Fruit fly (Drosophila melanogaster) Kc167 (cell line): ENCODE results near the gene IRSp53.

Experiments used
- Myc ChIP-seq: fragments of >200 bp; optimal IDR thresholded peaks from 2 replicates; lab custom pipeline; 2017; ENCODE audit warnings: missing external identifiers
- Sin3A ChIP-seq: fragments of >200 bp; optimal IDR thresholded peaks from 2 replicates; lab custom pipeline; 2018; ENCODE audit warnings: missing external identifiers
- h ChIP-seq: fragments of >200 bp; optimal IDR thresholded peaks from 3 replicates; lab custom pipeline; 2018; ENCODE audit warnings: missing external identifiers
- insv ChIP-seq: fragments of >200 bp; optimal IDR thresholded peaks from 3 replicates; lab custom pipeline; 2018; ENCODE audit warnings: missing external identifiers
- psq ChIP-seq: fragments of >200 bp; optimal IDR thresholded peaks from 2 replicates; lab custom pipeline; 2017; ENCODE audit warnings: missing external identifiers
- ttk ChIP-seq: sonication (Bioruptor generic); optimal IDR thresholded peaks from 2 replicates; lab custom pipeline; 2017; ENCODE audit warnings: missing external identifiers

The IRSp53 gene

dm6 chr3L:11107935-11108334 lies 27.9 kb upstream of the IRSp53 start, which contains the start of gene CG12522:
Gene CG12522, plus strand, starts transcription at chr3L:11108235.
- TF ChIP-seq psq (lab: Kevin White, UChicago): no peak
- no peak for TF ChIP-seq insv (lab: Kevin White, UChicago)
- no peak for TF ChIP-seq Myc (lab: Kevin White, UChicago)
- no peak for TF ChIP-seq h (lab: Kevin White, UChicago)
- TF ChIP-seq Sin3A (lab: Kevin White, UChicago): no peak
- no peak for TF ChIP-seq ttk (lab: Kevin White, UChicago)

DNA sequence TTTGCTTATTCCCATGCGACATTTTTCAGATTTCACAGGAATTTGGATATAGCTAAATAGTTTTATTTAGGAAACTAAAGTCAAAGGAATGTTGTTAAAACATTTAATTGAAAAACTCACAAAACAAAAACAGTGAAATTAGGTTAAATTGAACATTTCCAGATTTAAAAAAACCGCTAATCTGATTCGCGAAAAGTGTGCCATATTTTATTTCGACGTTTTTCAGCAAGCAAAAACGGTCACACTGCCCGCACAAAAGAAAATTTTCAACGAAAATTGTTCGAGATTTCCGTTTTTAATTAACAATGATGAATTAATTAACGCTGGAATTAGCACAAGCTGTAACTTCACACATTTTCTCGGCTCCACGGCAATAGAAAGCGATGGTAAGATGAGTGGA lies 26.4 kb upstream of the IRSp53 start, which contains the start of the genes CG34012 and emei:
TSS of gene CG34012 (minus strand) at position 52 of the 400 bp plus-strand sequence.
TSS of gene emei (plus strand) at position 237 of the 400 bp plus-strand sequence.
- no peak for TF ChIP-seq insv (lab: Kevin White, UChicago)
- TF ChIP-seq psq (lab: Kevin White, UChicago): no peak
- no peak for TF ChIP-seq Myc (lab: Kevin White, UChicago)
- TF ChIP-seq ttk (lab: Kevin White, UChicago): no peak
- TF ChIP-seq h (lab: Kevin White, UChicago): no peak
- TF ChIP-seq Sin3A (lab: Kevin White, UChicago): no peak

DNA sequence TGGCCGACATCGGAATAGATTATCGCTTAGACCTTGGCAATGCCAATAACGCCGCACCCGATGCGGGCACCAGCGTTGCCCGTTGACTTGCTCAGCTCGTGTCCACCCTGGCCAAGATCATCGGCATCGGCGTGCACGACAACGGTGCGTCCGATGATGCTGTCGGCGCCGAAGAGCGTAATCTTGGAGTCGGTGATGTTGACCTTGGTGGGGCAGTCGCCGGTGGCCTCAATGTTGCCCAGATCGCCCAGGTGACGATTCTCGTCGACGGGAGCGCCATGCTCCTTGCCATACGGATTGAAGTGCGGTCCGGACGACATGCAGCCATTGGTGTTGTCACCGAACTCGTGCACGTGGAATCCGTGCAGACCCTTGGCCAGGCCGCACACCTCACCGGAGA lies 23.4 kb upstream of the IRSp53 start:
- TF ChIP-seq psq (lab: Kevin White, UChicago): no peak
- TF ChIP-seq ttk (lab: Kevin White, UChicago): no peak
- no peak for TF ChIP-seq h (lab: Kevin White, UChicago)
- no peak for TF ChIP-seq insv (lab: Kevin White, UChicago)
- TF ChIP-seq Myc (lab: Kevin White, UChicago): no peak
- no peak for TF ChIP-seq Sin3A (lab: Kevin White, UChicago)

DNA sequence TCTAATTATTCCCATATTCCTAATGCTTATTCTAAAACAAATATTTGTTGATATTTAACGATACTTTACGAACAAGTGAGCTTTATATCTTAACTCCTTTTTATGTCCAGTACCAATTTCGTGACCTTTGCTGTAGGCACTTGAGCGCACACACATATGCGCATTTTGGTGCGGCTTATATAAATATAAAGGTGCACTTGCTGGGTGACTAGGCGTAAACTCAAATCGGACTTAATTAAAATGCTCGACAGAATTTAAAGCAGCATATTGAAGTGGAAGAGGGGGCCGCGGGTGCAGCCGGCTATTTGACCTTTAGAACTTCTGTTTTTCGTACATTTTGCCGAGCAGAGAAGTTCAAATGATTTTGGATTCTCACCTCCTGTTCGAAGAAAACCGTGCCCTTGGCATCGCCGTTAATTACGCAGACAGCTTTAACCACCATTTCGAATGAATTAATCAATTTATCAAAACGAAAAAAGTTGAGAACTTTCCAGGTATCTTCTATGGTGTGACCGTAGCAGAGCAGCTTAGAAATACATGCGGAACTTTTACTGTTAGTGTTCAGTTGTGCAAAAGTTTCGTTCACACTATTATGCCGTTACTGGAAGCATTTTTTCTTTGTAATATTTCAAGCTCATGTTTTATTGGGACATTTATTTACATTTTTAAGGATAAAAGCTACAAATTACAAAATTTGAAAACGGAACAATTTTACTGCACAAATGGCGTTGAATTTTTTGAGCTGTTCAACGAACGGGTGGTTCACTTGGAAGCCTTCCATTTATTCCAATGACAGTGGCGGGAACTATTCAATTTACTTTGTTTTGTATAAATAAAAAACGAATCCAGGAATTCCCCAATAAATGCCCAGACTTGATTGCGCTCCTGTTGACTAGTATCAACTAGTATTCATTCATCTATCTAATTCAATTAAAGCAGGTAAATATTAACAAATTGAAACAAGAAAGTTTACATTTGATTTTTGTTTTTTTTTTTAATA lies 22.4 kb upstream of the IRSp53 start, which contains the start of gene Sod1:
TSS of gene Sod1 (minus strand) at position 543 of the 1,000 bp plus-strand sequence.
- TF ChIP-seq insv (lab: Kevin White, UChicago) (no peak), Myc (lab: Kevin White, UChicago) (no peak), ttk (lab: Kevin White, UChicago) (no peak), Sin3A (lab: Kevin White, UChicago) (no peak), h (lab: Kevin White, UChicago) (no peak), psq (lab: Kevin White, UChicago) (no peak)

dm6 chr3L:11117733-11118132 lies 18.1 kb upstream of the IRSp53 start:
- TF ChIP-seq h (lab: Kevin White, UChicago) (no peak), psq (lab: Kevin White, UChicago) (no peak), Sin3A (lab: Kevin White, UChicago) (no peak), insv (lab: Kevin White, UChicago) (no peak), Myc (lab: Kevin White, UChicago) (no peak), ttk (lab: Kevin White, UChicago) (no peak)

DNA sequence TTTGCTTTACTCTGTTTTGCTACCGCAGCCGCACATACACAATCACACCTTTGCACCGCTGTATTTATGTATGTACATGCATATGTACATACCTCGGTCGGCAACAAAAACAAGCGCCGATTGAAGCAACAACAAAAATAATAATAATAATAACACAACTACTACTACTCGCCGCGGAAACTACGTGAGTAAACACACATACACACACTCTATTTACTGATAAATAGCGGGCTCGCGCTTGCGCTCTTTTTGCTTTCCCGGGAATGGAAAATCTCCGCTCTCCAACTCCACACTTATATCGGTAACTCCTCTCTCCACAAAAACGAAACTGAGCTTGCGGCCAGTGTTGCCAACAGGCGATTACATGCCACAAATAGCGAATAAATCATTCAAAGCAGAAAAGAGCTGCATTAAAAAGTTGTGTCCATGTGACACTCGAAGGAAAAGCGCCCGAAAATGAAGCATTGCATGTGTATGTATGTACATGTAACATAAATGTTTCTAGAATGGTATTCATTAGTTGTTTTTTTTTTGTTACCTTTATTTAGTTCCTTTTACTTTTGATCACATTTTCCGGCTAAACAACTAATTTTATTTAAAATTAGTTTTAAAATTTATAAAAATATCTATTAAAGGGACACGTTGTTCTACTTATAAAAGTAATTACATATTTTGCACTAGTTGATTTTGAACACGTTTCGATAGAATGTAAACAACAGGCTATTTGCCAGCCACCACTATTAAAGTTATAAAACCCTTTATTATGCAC lies 17.0 kb upstream of the IRSp53 start:
- TF ChIP-seq Myc (lab: Kevin White, UChicago) (no peak), h (lab: Kevin White, UChicago) (no peak), insv (lab: Kevin White, UChicago) (no peak), ttk (lab: Kevin White, UChicago) (no peak), psq (lab: Kevin White, UChicago) (no peak), Sin3A (lab: Kevin White, UChicago) (no peak)

DNA sequence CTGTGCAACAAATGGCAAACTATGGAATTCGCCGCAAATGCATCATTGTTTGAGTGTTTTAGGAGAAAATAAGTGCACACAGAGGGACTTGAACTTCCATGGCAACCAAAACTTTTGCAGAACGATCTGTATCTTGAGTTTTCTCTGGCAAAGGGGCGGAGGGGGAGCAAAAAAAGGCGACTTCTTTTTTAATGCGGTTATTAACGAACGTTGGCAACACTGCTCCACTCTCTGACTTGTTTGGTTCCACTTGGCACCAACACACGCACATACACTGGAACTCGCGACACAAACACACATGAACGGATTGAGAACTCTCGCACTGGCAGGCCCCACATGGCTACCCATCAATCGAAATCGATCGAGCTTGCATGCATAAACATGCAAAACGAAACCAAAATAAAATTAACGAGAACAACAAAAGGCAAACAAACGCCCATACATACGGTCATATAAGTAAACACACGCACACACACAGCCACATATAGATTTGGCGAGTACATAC lies 16.4 kb upstream of the IRSp53 start:
- TF ChIP-seq insv (lab: Kevin White, UChicago) (no peak), Sin3A (lab: Kevin White, UChicago) (no peak), h (lab: Kevin White, UChicago) (no peak), Myc (lab: Kevin White, UChicago) (no peak), psq (lab: Kevin White, UChicago) (no peak), ttk (lab: Kevin White, UChicago) (no peak)

DNA sequence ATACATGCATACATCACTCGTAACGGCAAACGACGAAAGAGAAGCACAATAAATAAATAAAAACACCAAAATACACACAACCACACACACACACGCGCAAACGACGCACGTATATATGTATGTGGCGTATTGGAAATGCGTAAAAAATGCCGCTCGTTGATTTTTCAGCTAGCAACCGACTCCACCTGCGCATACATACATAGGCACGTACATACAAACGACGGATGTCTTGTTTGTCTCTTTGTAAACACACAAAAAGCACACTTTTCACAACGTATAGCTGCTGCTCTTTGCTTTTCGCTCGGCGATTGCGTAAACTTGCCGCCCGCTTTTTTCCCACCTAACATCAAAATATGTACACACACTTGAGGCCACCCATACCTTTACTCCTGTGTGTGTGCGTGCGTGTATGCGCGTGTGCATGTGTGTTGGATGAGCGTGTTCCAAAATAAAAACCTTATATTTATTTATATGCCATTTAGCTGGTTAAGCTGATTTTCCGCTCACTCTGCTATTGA lies 15.9 kb upstream of the IRSp53 start:
- TF ChIP-seq ttk (lab: Kevin White, UChicago) (no peak), h (lab: Kevin White, UChicago) (no peak), Sin3A (lab: Kevin White, UChicago) (no peak), psq (lab: Kevin White, UChicago) (no peak), Myc (lab: Kevin White, UChicago) (no peak), insv (lab: Kevin White, UChicago) (no peak)

DNA sequence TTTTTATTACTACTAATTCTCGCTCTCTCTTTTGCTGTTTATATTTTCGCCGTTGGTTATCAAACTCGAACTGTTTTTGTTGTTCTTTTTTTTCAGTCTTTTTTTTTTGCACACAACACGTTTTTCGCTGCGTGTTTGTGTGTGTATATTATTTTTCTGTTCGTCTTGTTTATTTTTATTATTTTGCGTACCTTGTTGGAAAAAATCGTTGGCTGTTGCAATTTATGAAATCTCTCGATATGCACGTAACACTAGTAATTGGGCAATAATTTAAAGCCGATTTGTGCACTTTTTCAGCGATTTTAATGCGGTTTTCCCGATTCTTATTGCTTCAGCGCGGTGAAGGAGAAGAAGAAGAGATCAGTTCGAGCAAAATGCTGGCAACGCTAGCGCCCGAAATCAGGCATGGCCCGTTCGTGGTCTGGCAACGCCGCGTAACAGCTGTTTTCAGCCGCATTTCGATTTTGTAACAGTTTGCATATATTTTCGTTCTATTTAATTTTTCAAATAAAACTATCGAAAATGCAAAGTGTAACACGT lies 15.4 kb upstream of the IRSp53 start, which contains the start of the genes FoxK and mRpL2:
TSS of gene FoxK (minus strand) at position 365 of the 540 bp plus-strand sequence.
TSS of gene mRpL2 (plus strand) at position 429 of the 540 bp plus-strand sequence.
- TF ChIP-seq Myc (lab: Kevin White, UChicago) (no peak), insv (lab: Kevin White, UChicago) (no peak), h (lab: Kevin White, UChicago) (no peak), Sin3A (lab: Kevin White, UChicago) (no peak)

DNA sequence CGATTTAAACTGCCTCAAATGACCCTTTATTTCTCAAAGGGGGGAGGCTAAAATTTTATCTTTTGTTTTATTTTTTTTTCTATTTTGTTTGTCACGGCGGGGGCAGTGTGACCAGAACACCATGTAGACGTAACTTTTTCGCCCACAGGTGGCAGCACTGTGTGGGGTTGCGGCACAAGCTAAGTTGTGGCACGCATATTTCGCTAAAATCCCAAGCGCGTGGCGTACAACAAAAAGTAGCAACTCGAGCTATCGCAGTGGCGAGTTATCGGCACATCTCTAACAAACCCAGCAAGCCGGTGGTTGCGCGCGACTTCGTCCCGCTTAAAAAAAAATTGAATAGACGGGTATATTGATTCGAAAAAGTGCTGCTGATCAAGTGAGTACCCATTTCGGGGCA lies 12.8 kb upstream of the IRSp53 start, which contains the start of the genes Ufd1 and NaPi-III:
TSS of gene Ufd1 (minus strand) at position 129 of the 400 bp plus-strand sequence.
TSS of gene NaPi-III (plus strand) at position 261 of the 400 bp plus-strand sequence.
- TF ChIP-seq psq (lab: Kevin White, UChicago) (no peak), h (lab: Kevin White, UChicago) (no peak), Myc (lab: Kevin White, UChicago) (no peak), ttk (lab: Kevin White, UChicago) (no peak), Sin3A (lab: Kevin White, UChicago) (no peak), insv (lab: Kevin White, UChicago) (no peak)
